Worm (Caenorhabditis elegans): ENCODE measurements around the gene ptr-24.

DNA sequence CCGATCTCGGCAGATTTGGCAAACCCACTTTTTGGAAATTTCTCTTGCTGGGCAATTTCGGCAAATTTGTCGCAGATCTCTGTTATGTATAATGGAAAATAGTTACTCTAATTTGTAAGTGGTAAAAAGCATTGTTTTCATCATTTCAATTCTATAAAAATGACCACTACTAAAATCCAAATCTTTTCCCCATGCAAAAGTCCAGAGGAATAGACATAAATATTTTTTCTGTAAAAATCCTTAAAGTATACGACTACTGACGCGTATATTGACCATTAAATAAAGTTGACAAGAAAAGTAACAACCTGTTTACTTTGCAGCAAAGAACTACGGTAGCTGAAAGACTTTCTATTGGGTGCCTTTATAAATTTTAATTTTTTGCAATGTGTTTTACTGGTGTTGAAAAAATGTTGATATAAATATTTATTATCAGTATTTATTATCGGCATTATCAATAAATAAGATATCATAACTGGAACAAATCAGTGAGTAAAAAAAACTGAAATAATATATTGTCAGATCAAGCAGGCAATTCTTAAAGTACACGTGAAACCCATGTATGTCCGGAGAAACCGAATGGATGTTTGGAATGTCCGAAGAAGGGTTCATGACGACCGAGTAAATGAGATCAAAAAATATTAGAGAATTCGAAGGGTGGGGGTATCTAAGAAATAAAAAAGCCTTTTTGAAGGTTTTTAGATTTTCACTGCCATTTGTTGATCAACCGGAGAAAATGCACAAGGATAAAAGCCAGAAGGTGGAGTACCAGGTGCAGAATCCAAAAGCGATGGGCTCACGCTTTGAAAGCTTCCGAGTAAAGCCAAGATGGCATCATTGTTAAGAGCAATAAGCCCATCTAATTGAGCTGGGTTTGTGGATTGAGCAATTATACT lies 11.6 kb downstream of the ptr-24 start:
- no peak for TF ChIP-seq ztf-11 (tag; optimal IDR thresholded peaks at IDR 0.05)
- no peak for TF ChIP-seq nhr-237 (tag; optimal IDR thresholded peaks at IDR 0.05)
- no peak for TF ChIP-seq nhr-76 (tag; optimal IDR thresholded peaks at IDR 0.05)
- no peak for TF ChIP-seq egl-5 (tag; optimal IDR thresholded peaks at IDR 0.05)
- peak; percentile 32 for TF ChIP-seq elt-2 (tag; optimal IDR thresholded peaks at IDR 0.05)
- TF ChIP-seq snpc-4 (tag; optimal IDR thresholded peaks at IDR 0.05), result no peak
- no peak for TF ChIP-seq unc-62 (GFP tag; optimal IDR thresholded peaks at IDR 0.05)
- TF ChIP-seq zag-1 (tag; optimal IDR thresholded peaks at IDR 0.05), result no peak
- TF ChIP-seq lin-39 (tag; optimal IDR thresholded peaks at IDR 0.05), result no peak
- TF ChIP-seq ceh-28 (tag; optimal IDR thresholded peaks at IDR 0.05), result no peak
- TF ChIP-seq nfya-1 (tag; optimal IDR thresholded peaks at IDR 0.05; ENCODE audit: insufficient read depth), result peak; percentile 10
- peak in 1 of 3 experiments; percentile 67 for TF ChIP-seq elt-3 (tag; optimal IDR thresholded peaks at IDR 0.05)
